Worm (Caenorhabditis elegans): ENCODE measurements around the gene lgc-41.

lgc-41 gene

DNA sequence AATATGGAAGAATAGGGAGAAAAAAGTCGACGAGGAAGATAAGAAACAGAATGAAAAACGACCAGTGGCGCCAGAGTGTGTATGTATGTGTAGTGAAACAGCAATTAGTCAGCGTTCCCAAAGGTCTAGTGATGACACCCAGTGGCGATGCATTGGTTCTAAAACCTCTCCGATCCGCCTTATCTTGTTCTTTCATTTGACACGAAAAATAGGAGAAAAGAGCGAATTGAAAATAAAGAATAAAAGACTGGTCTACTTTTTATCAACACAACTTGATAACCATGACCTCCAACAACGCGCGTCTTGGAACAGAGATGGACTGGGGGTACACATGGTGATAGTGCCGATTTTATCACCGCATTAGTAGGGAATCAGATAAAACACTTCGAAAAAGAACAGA, 23.2 kb upstream of the lgc-41 start:
- peak; percentile 17 for TF ChIP-seq mes-2 (tag; optimal IDR thresholded peaks at IDR 0.05; ENCODE audit: poor library complexity, severe bottlenecking)
- TF ChIP-seq daf-16 (GFP tag; optimal IDR thresholded peaks at IDR 0.05), result no peak
- peak; percentile 62 for TF ChIP-seq daf-16 (tag; optimal IDR thresholded peaks at IDR 0.05)
- TF ChIP-seq zip-11 (GFP tag; IDR thresholded peaks at IDR 0.05), result no peak
- TF ChIP-seq lsy-2 (tag; optimal IDR thresholded peaks at IDR 0.05), result peak in 1 of 2 experiments; percentile 15
- peak in 1 of 2 experiments; percentile 99 for TF ChIP-seq unc-62 (GFP tag; optimal IDR thresholded peaks at IDR 0.05 in 1 of 2)
- TF ChIP-seq unc-62 (tag; optimal IDR thresholded peaks at IDR 0.05), result no peak
- peak; percentile 7 for TF ChIP-seq dve-1 (tag; optimal IDR thresholded peaks at IDR 0.05; ENCODE audit: insufficient read depth)
- TF ChIP-seq mxl-3 (GFP tag; optimal IDR thresholded peaks at IDR 0.05), result peak; percentile 94
- peak; percentile 63 for TF ChIP-seq hlh-11 (tag; optimal IDR thresholded peaks at IDR 0.05)
- peak; percentile 15; the same call in 1 of the 2 replicates for TF ChIP-seq dmd-6 (GFP tag; IDR thresholded peaks at IDR 0.05)
- TF ChIP-seq lir-3 (tag; optimal IDR thresholded peaks at IDR 0.05), result no peak
- no peak for TF ChIP-seq nhr-237 (tag; optimal IDR thresholded peaks at IDR 0.05)
- TF ChIP-seq pqm-1 (tag; optimal IDR thresholded peaks at IDR 0.05), result peak; percentile 62
- peak; percentile 27 for TF ChIP-seq mep-1 (tag; optimal IDR thresholded peaks at IDR 0.05)
- peak; percentile 88 for TF ChIP-seq nhr-28 (tag; optimal IDR thresholded peaks at IDR 0.05)
- peak in 1 of 2 experiments; percentile 14 for TF ChIP-seq mdl-1 (tag; optimal IDR thresholded peaks at IDR 0.05)

DNA sequence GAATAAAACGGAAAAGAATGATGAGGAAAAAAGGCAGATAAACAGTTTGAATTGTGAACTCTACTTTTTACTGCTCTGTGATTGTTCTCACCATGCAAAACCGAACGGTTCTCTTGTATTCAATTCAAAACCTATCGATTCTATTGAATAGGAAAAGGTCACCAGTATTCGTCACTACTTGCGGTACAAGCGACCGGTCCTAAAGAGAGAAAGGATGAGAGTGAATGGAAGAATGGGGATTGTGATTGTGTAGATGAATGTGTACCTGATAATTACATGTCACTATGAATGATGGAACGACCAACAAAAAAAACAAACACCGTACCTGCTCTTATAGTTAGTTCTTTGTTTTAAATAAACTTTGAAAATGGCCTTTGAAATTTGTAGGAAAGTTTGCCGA, 21.3 kb upstream of the lgc-41 start:
- TF ChIP-seq madf-5 (GFP tag; IDR thresholded peaks at IDR 0.05), result no peak
- TF ChIP-seq zip-2 (tag; optimal IDR thresholded peaks at IDR 0.05), result no peak
- TF ChIP-seq daf-19 (GFP tag; conservative IDR thresholded peaks at IDR 0.05), result no peak
- TF ChIP-seq F10B5.3 (tag; optimal IDR thresholded peaks at IDR 0.05), result no peak
- no peak for TF ChIP-seq hif-1 (tag; optimal IDR thresholded peaks at IDR 0.05)
- TF ChIP-seq R02D3.7 (tag; optimal IDR thresholded peaks at IDR 0.05), result no peak
- TF ChIP-seq mes-2 (tag; optimal IDR thresholded peaks at IDR 0.05; ENCODE audit: poor library complexity, severe bottlenecking), result peak; percentile 8

DNA sequence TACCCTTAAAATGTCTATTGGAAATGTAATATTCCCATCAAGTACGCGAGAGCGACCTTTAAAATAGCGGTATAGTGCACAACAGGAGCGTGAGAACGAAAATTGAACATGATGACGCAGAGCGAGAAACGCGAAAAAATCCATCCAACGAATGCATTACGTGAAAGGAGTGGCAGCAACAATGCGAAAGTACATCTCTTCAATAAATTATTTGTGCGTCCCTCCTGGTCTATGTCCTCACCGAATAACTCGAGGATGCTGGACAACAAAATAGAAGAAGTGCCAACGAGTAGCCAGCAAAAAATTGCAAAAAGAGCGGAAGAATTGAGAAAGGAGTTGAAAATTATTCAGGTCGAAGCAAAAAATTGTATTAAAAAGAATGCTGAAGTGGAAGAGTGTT, 20.2 kb upstream of the lgc-41 start:
- TF ChIP-seq daf-8 (GFP tag; IDR thresholded peaks at IDR 0.05) (no peak), lin-38 (GFP tag; IDR thresholded peaks at IDR 0.05) (no peak), nhr-6 (tag; optimal IDR thresholded peaks at IDR 0.05) (no peak), zfp-2 (tag; optimal IDR thresholded peaks at IDR 0.05) (no peak), tag-97 (GFP tag; IDR thresholded peaks at IDR 0.05) (no peak), ZK546.5 (tag; optimal IDR thresholded peaks at IDR 0.05) (no peak), set-16 (GFP tag; IDR thresholded peaks at IDR 0.05) (no peak), lin-13 (GFP tag; optimal IDR thresholded peaks at IDR 0.05) (no peak), lin-1 (GFP tag; IDR thresholded peaks at IDR 0.05) (no peak), zfp-3 (GFP tag; conservative IDR thresholded peaks at IDR 0.05) (no peak), F44E2.7 (GFP tag; IDR thresholded peaks at IDR 0.05) (no peak)

DNA sequence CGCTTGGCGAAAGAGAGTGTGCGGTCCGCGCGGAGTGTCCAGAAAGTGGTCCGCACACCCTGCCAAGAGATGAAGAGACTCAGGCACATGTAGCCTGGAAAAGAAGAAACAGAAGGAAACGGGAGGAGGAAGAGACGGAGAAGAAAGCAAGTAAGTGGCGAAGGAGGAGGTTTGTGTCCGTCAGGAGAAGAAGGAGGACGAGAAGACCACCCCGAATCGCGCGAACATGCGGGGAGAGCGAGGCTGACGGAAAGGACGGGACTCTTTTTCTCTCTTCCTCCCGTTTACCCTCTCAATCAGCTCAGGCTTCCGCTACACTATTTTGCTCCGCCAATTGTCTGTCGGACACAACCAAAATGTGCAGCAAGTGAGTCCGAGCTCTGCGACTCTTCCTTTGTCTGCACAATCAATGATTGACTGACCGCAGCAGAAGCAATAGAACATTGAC, 18.5 kb upstream of the lgc-41 start:
- TF ChIP-seq hlh-30 (tag; optimal IDR thresholded peaks at IDR 0.05; ENCODE audit: insufficient read depth), result peak; percentile 56
- no peak for TF ChIP-seq php-3 (GFP tag; IDR thresholded peaks at IDR 0.05)
- peak; percentile 80 for TF ChIP-seq F37D6.2 (tag; optimal IDR thresholded peaks at IDR 0.05)
- peak; percentile 94 for TF ChIP-seq set-16 (GFP tag; IDR thresholded peaks at IDR 0.05)
- TF ChIP-seq nhr-77 (tag; optimal IDR thresholded peaks at IDR 0.05), result peak; percentile 7
- TF ChIP-seq hmg-1.1 (GFP tag; IDR thresholded peaks at IDR 0.05), result peak; percentile 82
- no peak for TF ChIP-seq F44E2.7 (GFP tag; IDR thresholded peaks at IDR 0.05)
- TF ChIP-seq ceh-44 (GFP tag; IDR thresholded peaks at IDR 0.05), result no peak
- TF ChIP-seq egl-43 (GFP tag; IDR thresholded peaks at IDR 0.05), result peak; percentile 84
- TF ChIP-seq dmd-8 (GFP tag; IDR thresholded peaks at IDR 0.05), result no peak
- TF ChIP-seq ctbp-1 (GFP tag; IDR thresholded peaks at IDR 0.05), result peak; percentile 97
- no peak for TF ChIP-seq T20F7.1 (GFP tag; optimal IDR thresholded peaks at IDR 0.05)
- TF ChIP-seq madf-9 (GFP tag; conservative IDR thresholded peaks at IDR 0.05), result 0 out of 2 replicates have a peak, but pooled peaks have one; percentile 10
- peak; percentile 44 for TF ChIP-seq aha-1 (tag)
- peak; percentile 61 for TF ChIP-seq nhr-28 (tag; optimal IDR thresholded peaks at IDR 0.05)
- peak; percentile 3 for TF ChIP-seq nhr-25 (tag; optimal IDR thresholded peaks at IDR 0.05; ENCODE audit: borderline replicate concordance, insufficient read depth)
- no peak for TF ChIP-seq mxl-2 (GFP tag; conservative IDR thresholded peaks at IDR 0.05)
- peak; percentile 61 for TF ChIP-seq mes-2 (tag; optimal IDR thresholded peaks at IDR 0.05; ENCODE audit: poor library complexity, severe bottlenecking)
